Fruit fly (Drosophila melanogaster) Kc167 (cell line): ENCODE data around the gene cindr.

Source experiments
- Myc ChIP-seq: fragments of >200 bp; optimal IDR thresholded peaks from 2 replicates; lab custom pipeline; 2017; ENCODE audit warnings: missing external identifiers
- Sin3A ChIP-seq: fragments of >200 bp; optimal IDR thresholded peaks from 2 replicates; lab custom pipeline; 2018; ENCODE audit warnings: missing external identifiers
- h ChIP-seq: fragments of >200 bp; optimal IDR thresholded peaks from 3 replicates; lab custom pipeline; 2018; ENCODE audit warnings: missing external identifiers
- insv ChIP-seq: fragments of >200 bp; optimal IDR thresholded peaks from 3 replicates; lab custom pipeline; 2018; ENCODE audit warnings: missing external identifiers
- psq ChIP-seq: fragments of >200 bp; optimal IDR thresholded peaks from 2 replicates; lab custom pipeline; 2017; ENCODE audit warnings: missing external identifiers
- ttk ChIP-seq: sonication (Bioruptor generic); optimal IDR thresholded peaks from 2 replicates; lab custom pipeline; 2017; ENCODE audit warnings: missing external identifiers

The cindr gene

DNA sequence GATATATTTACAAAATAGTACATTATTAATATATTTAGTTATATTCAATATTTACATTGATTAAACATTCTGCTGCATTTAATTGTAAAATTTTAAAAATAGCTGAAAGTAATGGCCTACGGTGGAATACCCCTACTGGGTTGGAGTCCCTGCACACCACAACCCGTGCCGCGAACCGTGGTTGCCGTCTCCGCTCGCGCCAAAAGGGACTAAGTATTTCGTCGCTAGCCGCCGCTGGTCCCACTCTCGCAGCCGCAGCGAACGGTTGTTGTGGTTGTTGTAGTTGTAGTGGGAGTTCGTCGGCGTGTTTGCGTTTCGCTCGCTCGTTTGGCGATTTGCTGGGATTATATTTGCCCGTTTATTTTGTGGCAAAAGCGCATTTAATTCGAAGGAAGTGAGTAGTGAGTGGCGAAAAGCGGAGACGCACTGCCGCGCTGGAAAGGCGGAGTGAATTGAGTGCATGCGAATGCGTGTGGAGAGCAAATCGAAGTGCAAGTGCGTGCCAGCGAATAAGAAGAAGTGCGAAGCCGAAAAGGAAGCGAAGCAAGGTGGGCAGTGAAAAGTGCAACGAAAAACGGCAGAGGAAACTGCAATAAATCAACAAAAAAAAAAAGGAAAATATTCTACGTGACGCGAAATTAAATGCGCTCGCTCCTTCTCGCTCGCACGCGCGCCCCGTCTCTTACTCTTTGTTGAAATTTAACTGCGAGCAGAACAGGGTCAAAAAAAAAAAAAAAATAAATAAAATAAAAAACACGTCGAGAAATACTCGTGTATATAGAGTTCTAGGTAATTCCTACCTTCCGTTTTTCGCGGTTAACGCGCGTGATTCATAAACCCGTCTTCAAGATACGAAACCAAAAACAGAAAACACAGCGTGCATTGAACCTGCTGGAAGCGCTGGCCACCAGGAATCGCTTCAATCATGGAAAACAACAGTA, at the start of gene cindr:
Gene cindr, plus strand, starts transcription at position 272 of the 941 bp plus-strand sequence.
- TF ChIP-seq ttk (lab: Kevin White, UChicago), result no peak
- no peak for TF ChIP-seq insv
- no peak for TF ChIP-seq h
- no peak for TF ChIP-seq Sin3A

DNA sequence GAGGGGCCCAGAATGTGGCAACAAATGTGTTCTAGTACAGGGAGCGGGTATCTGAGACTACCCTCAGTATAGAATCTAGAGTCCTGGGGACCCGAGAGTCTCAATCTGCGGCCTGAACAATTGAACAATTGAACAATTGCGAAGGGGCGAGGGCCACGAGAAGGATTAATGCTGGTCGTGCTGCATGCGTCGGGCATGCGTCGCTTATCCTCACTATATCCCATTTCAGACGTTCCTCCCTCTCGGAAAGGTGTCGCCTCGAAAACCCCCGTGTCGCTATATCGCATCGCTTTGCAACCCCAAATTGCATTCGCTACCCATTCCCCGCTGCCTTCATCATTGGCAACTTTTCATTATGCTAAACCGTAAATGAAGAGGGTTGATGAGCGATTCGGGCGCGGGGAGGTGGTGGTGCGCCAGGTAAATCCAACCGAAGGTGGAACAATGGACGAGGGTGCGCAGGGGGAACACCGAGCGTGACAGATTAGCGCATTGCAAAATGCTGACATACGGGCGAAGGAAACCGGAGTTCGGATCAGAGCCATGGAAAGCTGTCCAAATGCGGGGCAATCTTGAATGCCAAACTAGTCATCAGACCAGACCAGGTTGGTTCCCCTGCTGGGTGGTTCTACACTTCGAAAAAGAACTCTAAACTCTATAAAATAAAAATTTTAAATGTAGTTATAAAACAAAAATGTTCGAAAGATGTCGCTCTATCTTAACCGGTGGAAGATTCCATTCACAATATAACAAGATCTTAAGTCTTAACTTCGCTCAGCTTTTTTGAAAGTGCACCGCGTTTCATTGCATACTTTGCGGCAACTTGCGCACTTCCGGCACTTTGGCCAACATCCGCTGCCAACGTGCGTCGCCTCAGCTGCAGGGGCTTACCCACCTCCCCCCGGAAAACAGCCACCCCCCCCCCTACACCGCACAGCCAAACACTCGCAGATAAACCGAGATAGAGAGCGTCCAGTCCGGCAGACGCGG, 49.4 kb upstream of the cindr start:
- TF ChIP-seq insv (no peak), Myc (lab: Kevin White, UChicago) (no peak), psq (no peak), ttk (lab: Kevin White, UChicago) (no peak), h (no peak), Sin3A (no peak)

dm6 chr3R:30761140-30761539, 47.3 kb upstream of the cindr start:
- TF ChIP-seq h, result no peak
- no peak for TF ChIP-seq insv
- no peak for TF ChIP-seq ttk (lab: Kevin White, UChicago)
- no peak for TF ChIP-seq Sin3A
- no peak for TF ChIP-seq psq
- no peak for TF ChIP-seq Myc (lab: Kevin White, UChicago)

- no peak for TF ChIP-seq ttk (lab: Kevin White, UChicago)
Measured at dm6 chr3R:30762230-30762629, 46.2 kb upstream of the cindr start.

DNA sequence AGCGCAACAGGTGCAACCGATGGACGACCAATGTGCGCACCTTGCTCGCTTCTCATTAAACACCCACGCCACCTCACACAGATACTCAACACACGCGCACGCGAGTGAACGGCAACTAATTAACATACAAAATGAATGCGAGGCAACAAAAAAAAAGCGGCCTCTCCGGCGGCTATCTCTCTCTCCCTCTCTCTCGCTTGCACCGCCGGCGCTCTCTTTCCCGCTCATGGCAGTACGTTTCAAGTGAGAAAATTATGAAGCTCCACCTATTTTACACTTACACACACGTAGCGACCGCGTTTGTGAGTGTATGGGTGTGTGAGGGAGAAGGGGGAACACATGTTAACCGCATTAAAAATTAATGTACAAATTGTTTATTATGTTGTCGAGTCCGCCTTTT, 44.3 kb upstream of the cindr start:
- no peak for TF ChIP-seq Sin3A
- TF ChIP-seq psq, result no peak
- TF ChIP-seq Myc (lab: Kevin White, UChicago), result no peak
- TF ChIP-seq h, result no peak
- TF ChIP-seq insv, result no peak
- no peak for TF ChIP-seq ttk (lab: Kevin White, UChicago)

DNA sequence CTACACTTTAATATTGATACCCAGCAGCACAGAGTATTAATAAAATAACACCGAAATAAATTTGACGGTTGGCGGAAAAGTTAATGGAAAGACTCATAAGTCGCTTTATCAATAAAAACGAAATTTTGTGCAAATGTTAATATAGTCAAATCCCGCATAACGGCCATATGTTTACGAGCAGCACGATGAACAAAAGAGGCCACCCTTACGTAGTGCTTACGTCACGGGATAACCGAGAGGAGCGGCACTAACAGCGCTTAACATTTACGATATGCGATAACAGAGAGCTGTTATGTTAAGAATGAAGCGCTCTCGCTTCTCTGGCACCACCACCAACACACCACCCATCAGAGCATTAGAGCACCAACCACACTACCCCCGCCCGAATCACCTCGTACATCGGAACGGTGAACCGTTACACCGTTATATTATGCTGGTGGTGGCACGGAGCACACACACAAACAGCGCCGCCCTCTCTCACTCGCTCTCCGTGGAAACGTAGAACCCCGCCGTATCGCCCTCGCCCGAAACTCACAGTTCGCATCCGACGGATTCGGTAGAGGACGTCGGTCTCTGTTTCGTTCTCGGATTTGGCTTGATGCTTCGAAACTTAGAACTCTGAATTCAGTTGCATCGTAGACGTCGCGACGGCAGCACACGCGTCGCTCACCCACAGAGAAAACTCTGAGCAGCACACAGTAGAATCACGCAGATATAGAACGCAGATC, 42.9 kb upstream of the cindr start, which contains the start of gene zfh1:
Gene zfh1, plus strand, starts transcription at position 621 of the 728 bp plus-strand sequence.
- TF ChIP-seq psq (no peak), Sin3A (no peak), h (no peak), insv (no peak), ttk (lab: Kevin White, UChicago) (no peak), Myc (lab: Kevin White, UChicago) (no peak)

dm6 chr3R:30766922-30767504, 41.4 kb upstream of the cindr start:
- TF ChIP-seq h (no peak), psq (no peak), Sin3A (no peak), Myc (lab: Kevin White, UChicago) (no peak), insv (no peak), ttk (lab: Kevin White, UChicago) (no peak)

DNA sequence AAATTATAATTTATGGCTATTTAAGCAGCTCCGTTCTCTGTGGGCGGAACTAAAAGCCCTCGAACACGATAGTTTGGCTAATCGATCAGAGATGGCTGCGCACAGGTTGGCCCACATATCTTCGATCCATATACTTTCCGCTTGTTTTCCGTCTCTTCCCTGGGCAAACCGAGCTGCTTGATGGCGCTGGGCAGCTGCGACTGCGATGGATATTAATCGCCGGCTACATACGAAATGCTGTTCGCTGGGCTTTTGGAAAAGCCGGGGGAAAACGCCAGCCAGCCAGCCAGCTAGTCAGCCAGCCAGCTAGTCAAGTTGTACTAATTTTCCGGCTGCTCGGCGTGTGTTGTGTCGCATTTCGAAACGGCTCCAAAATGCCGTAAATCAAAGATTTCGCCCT, 40.9 kb upstream of the cindr start:
- TF ChIP-seq insv, result no peak
- no peak for TF ChIP-seq Myc (lab: Kevin White, UChicago)
- TF ChIP-seq Sin3A, result no peak
- TF ChIP-seq h, result no peak
- TF ChIP-seq ttk (lab: Kevin White, UChicago), result no peak
- no peak for TF ChIP-seq psq

dm6 chr3R:30770069-30770633, 38.3 kb upstream of the cindr start:
- TF ChIP-seq psq, result no peak
- no peak for TF ChIP-seq insv
- no peak for TF ChIP-seq Sin3A
- TF ChIP-seq ttk (lab: Kevin White, UChicago), result no peak
- no peak for TF ChIP-seq Myc (lab: Kevin White, UChicago)
- TF ChIP-seq h, result no peak

- no peak for TF ChIP-seq h
- no peak for TF ChIP-seq Myc (lab: Kevin White, UChicago)
- no peak for TF ChIP-seq insv
- TF ChIP-seq psq, result no peak
Measured at dm6 chr3R:30770709-30771108, 37.7 kb upstream of the cindr start.

DNA sequence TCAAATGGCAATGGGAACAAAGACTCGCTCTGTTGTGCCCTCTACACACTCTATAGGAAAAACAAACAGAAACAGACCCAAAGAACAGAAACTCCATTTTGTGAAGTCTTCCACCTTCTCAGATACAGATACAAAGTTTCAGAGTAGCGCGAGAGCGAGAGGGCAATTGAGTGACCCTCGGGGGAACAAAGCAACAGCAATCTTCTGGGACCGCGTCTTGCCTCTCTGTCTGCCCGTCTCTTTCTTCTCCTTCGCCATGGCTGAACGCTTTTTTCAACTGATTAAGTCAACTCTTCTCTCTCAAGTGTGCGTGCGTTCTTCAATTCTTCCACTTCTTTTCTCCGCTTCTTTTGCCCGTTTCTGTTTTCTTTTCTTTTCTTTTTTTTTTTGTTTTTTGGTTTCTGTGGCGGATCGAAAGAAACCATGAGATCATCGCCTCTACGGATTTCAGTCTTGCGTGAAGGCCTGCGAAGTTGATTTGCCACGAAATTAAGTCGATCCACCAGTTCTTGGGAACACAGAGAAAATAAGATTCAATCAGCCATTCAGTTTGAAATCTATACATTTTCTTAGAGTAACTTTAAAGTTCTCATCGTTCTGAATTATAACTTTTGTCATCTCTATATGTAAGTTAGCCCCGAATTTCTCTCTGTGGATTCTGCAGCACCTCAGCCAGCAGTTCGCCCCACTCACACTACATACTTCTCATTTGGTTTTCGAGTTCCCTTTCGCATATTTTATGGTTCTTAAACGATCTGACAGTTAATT, 35.5 kb upstream of the cindr start:
- TF ChIP-seq insv, result no peak
- no peak for TF ChIP-seq Sin3A
- no peak for TF ChIP-seq Myc (lab: Kevin White, UChicago)
- TF ChIP-seq h, result no peak
- TF ChIP-seq ttk (lab: Kevin White, UChicago), result no peak
- no peak for TF ChIP-seq psq
